Worm (Caenorhabditis elegans) whole organism, L3 larva: ENCODE results near the gene F46B6.2.

Source experiments
- R02D3.7 ChIP-seq: fragments of 150-350 bp; optimal IDR thresholded peaks from 2 replicates; lab custom pipeline; 2014; ENCODE audit warnings: missing biosample characterization, missing genetic modification characterization
- aly-2 ChIP-seq: fragments of 150-350 bp; optimal IDR thresholded peaks from 2 replicates; lab custom pipeline; 2014; ENCODE audit warnings: missing biosample characterization, missing genetic modification characterization
- ama-1 ChIP-seq: fragments of 150-350 bp; optimal IDR thresholded peaks from 2 replicates; lab custom pipeline; 2018
- ceh-16 ChIP-seq: sonication (generic microtip); optimal IDR thresholded peaks from 2 replicates; lab custom pipeline; 2017; ENCODE audit warnings: missing biosample characterization, missing genetic modification characterization
- ceh-82 ChIP-seq: fragments of 150-350 bp; optimal IDR thresholded peaks from 2 replicates; lab custom pipeline; 2014; ENCODE audit warnings: missing biosample characterization, missing genetic modification characterization
- daf-12 ChIP-seq: fragments of 150-350 bp; optimal IDR thresholded peaks from 2 replicates; lab custom pipeline; 2014; ENCODE audit warnings: missing biosample characterization, missing genetic modification reagents, missing genetic modification characterization
- egl-27 ChIP-seq: sonication (generic microtip); optimal IDR thresholded peaks from 4 replicates; lab custom pipeline; 2017; ENCODE audit warnings: missing biosample characterization, missing genetic modification reagents, missing genetic modification characterization
- egl-5 ChIP-seq: fragments of 150-350 bp; optimal IDR thresholded peaks from 2 replicates; lab custom pipeline; 2017; ENCODE audit warnings: missing biosample characterization, missing genetic modification reagents, missing genetic modification characterization, inconsistent platforms
- elt-1 ChIP-seq: fragments of 150-350 bp; optimal IDR thresholded peaks from 2 replicates; lab custom pipeline; 2014; ENCODE audit warnings: missing biosample characterization, missing genetic modification characterization
- elt-2 ChIP-seq: sonication (generic microtip); optimal IDR thresholded peaks from 2 replicates; lab custom pipeline; 2016; ENCODE audit warnings: missing genetic modification reagents, mild to moderate bottlenecking, missing genetic modification characterization, missing compliant biosample characterization
- elt-3 ChIP-seq, 3 experiments: fragments of 150-350 bp in 1 of 3; sonication (generic microtip) in 2 of 3; optimal IDR thresholded peaks; 2 replicates in 2 of 3; 4 replicates in 1 of 3; lab custom pipeline; 2014 to 2017; ENCODE audit warnings: missing biosample characterization in 3 of 3, missing genetic modification characterization in 3 of 3
- eor-1 ChIP-seq, 2 experiments: fragments of 150-350 bp; optimal IDR thresholded peaks; 2 replicates each; lab custom pipeline; 2014 to 2018; ENCODE audit warnings: missing biosample characterization in 2 of 2, missing genetic modification characterization in 2 of 2
- fkh-10 ChIP-seq: sonication (generic microtip); optimal IDR thresholded peaks from 2 replicates; lab custom pipeline; 2017; ENCODE audit warnings: missing biosample characterization, missing genetic modification reagents, missing genetic modification characterization
- fos-1 ChIP-seq: fragments of 150-350 bp; optimal IDR thresholded peaks from 2 replicates; lab custom pipeline; 2014; ENCODE audit warnings: missing biosample characterization, missing genetic modification characterization
- hmg-11 ChIP-seq: sonication (generic microtip); optimal IDR thresholded peaks from 2 replicates; lab custom pipeline; 2016; ENCODE audit warnings: missing genetic modification characterization, missing compliant biosample characterization
- jun-1 ChIP-seq: fragments of 150-350 bp; optimal IDR thresholded peaks from 2 replicates; lab custom pipeline; 2014; ENCODE audit warnings: missing biosample characterization, missing genetic modification reagents, missing genetic modification characterization
- lin-15B ChIP-seq: fragments of 150-350 bp; optimal IDR thresholded peaks from 2 replicates; lab custom pipeline; 2014; ENCODE audit warnings: missing biosample characterization, missing genetic modification characterization
- lin-39 ChIP-seq: fragments of 150-350 bp; optimal IDR thresholded peaks from 2 replicates; lab custom pipeline; 2018; ENCODE audit warnings: missing biosample characterization, missing genetic modification reagents, missing genetic modification characterization
- lsy-12 ChIP-seq: sonication (generic microtip); optimal IDR thresholded peaks from 2 replicates; lab custom pipeline; 2016; ENCODE audit warnings: mild to moderate bottlenecking, missing genetic modification characterization, missing compliant biosample characterization
- mdl-1 ChIP-seq: fragments of 150-350 bp; optimal IDR thresholded peaks from 2 replicates; lab custom pipeline; 2014; ENCODE audit warnings: missing biosample characterization, missing genetic modification characterization
- mml-1 ChIP-seq: fragments of 150-350 bp; sonication (generic microtip); optimal IDR thresholded peaks from 3 replicates; lab custom pipeline; 2014; ENCODE audit warnings: missing biosample characterization, missing genetic modification characterization
- nfya-1 ChIP-seq: sonication (generic microtip); optimal IDR thresholded peaks from 2 replicates; lab custom pipeline; 2017; ENCODE audit warnings: missing genetic modification characterization, mild to moderate bottlenecking, missing compliant biosample characterization, antibody characterized with exemption, moderate library complexity; ENCODE audit not compliant: insufficient read depth
- nhr-11 ChIP-seq: fragments of 150-350 bp; optimal IDR thresholded peaks from 2 replicates; lab custom pipeline; 2014; ENCODE audit warnings: missing biosample characterization, missing genetic modification characterization
- nhr-12 ChIP-seq: fragments of 150-350 bp; optimal IDR thresholded peaks from 2 replicates; lab custom pipeline; 2014; ENCODE audit warnings: missing biosample characterization, missing genetic modification characterization
- nhr-237 ChIP-seq: fragments of 150-350 bp; optimal IDR thresholded peaks from 2 replicates; lab custom pipeline; 2014; ENCODE audit warnings: missing biosample characterization, missing genetic modification characterization
- nhr-25 ChIP-seq: sonication (generic microtip); optimal IDR thresholded peaks from 2 replicates; lab custom pipeline; 2017; ENCODE audit warnings: missing biosample characterization, missing genetic modification characterization
- nhr-28 ChIP-seq: fragments of 150-350 bp; optimal IDR thresholded peaks from 2 replicates; lab custom pipeline; 2014; ENCODE audit warnings: missing biosample characterization, missing genetic modification characterization
- nhr-43 ChIP-seq: sonication (generic microtip); optimal IDR thresholded peaks from 2 replicates; lab custom pipeline; 2016; ENCODE audit warnings: mild to moderate bottlenecking, missing genetic modification characterization, missing compliant biosample characterization; ENCODE audit not compliant: poor library complexity, severe bottlenecking
- nhr-76 ChIP-seq: fragments of 150-350 bp; sonication (generic microtip); optimal IDR thresholded peaks from 5 replicates; lab custom pipeline; 2014; ENCODE audit warnings: missing biosample characterization, missing genetic modification characterization
- nhr-77 ChIP-seq: fragments of 150-350 bp; optimal IDR thresholded peaks from 2 replicates; lab custom pipeline; 2014; ENCODE audit warnings: missing biosample characterization, missing genetic modification characterization
- pha-4 ChIP-seq: fragments of 150-350 bp; optimal IDR thresholded peaks from 2 replicates; lab custom pipeline; 2014; ENCODE audit warnings: missing biosample characterization, missing genetic modification reagents, missing genetic modification characterization
- pqm-1 ChIP-seq: fragments of 150-350 bp; optimal IDR thresholded peaks from 2 replicates; lab custom pipeline; 2017; ENCODE audit warnings: missing biosample characterization, missing genetic modification characterization, inconsistent platforms
- snpc-4 ChIP-seq: fragments of 150-350 bp; optimal IDR thresholded peaks from 2 replicates; lab custom pipeline; 2014; ENCODE audit warnings: missing biosample characterization, missing genetic modification characterization
- unc-39 ChIP-seq: sonication (generic microtip); optimal IDR thresholded peaks from 4 replicates; lab custom pipeline; 2017; ENCODE audit warnings: missing biosample characterization, missing genetic modification characterization
- unc-62 ChIP-seq: fragments of 150-350 bp; sonication (generic microtip); optimal IDR thresholded peaks from 4 replicates; lab custom pipeline; 2014; ENCODE audit warnings: missing biosample characterization, missing genetic modification reagents, missing genetic modification characterization
- zag-1 ChIP-seq: fragments of 150-350 bp; optimal IDR thresholded peaks from 2 replicates; lab custom pipeline; 2014; ENCODE audit warnings: missing biosample characterization, missing genetic modification characterization
- ztf-11 ChIP-seq: fragments of 150-350 bp; optimal IDR thresholded peaks from 2 replicates; lab custom pipeline; 2014; ENCODE audit warnings: missing biosample characterization, missing genetic modification characterization
- ztf-4 ChIP-seq: fragments of 150-350 bp; optimal IDR thresholded peaks from 2 replicates; lab custom pipeline; 2014; ENCODE audit warnings: missing biosample characterization, missing genetic modification characterization

The F46B6.2 gene

ce11 chrV:9799076-9799475, 27.0 kb downstream of the F46B6.2 start, which contains the start of gene F46B6.13:
Gene F46B6.13 (minus strand): TSS chrV:9799176.
- no peak for TF ChIP-seq ceh-16
- TF ChIP-seq R02D3.7: no peak
- no peak for TF ChIP-seq elt-3 (tag; optimal IDR thresholded peaks at IDR 0.05; lab: Kevin White, UChicago)
- no peak for TF ChIP-seq eor-1 (tag; optimal IDR thresholded peaks at IDR 0.05; lab: Kevin White, UChicago)
- TF ChIP-seq ama-1 (lab: Kevin White, UChicago): no peak
- TF ChIP-seq nhr-237 (tag; lab: Kevin White, UChicago): no peak
- no peak for TF ChIP-seq nhr-28
- TF ChIP-seq daf-12: no peak
- no peak for TF ChIP-seq fos-1
- no peak for TF ChIP-seq ceh-82 (tag; lab: Kevin White, UChicago)
- no peak for TF ChIP-seq nhr-76
- TF ChIP-seq ztf-4 (tag; lab: Kevin White, UChicago): no peak

ce11 chrV:9801965-9802364, 29.9 kb downstream of the F46B6.2 start, which contains the start of gene F46B6.10:
Gene F46B6.10 (minus strand): TSS chrV:9802065.
- no peak for TF ChIP-seq pqm-1 (tag; lab: Kevin White, UChicago)
- no peak for TF ChIP-seq fkh-10 (GFP tag; lab: Kevin White, UChicago)
- TF ChIP-seq lin-15B (tag; lab: Kevin White, UChicago): no peak
- no peak for TF ChIP-seq elt-1 (tag; lab: Kevin White, UChicago)
- no peak for TF ChIP-seq ztf-11 (tag; lab: Kevin White, UChicago)
- no peak for TF ChIP-seq nhr-43 (tag; lab: Kevin White, UChicago)
- TF ChIP-seq mdl-1: no peak
- no peak for TF ChIP-seq aly-2
- TF ChIP-seq unc-39 (tag; lab: Kevin White, UChicago): no peak
- TF ChIP-seq nhr-12 (tag; lab: Kevin White, UChicago): no peak
- no peak for TF ChIP-seq lsy-12 (tag; lab: Kevin White, UChicago)
- no peak for TF ChIP-seq eor-1 (tag; optimal IDR thresholded peaks at IDR 0.05; lab: Kevin White, UChicago)
- TF ChIP-seq nfya-1 (tag; lab: Kevin White, UChicago): no peak
- TF ChIP-seq ztf-4 (tag; lab: Kevin White, UChicago): no peak
- no peak for TF ChIP-seq fos-1
- TF ChIP-seq daf-12: no peak

ce11 chrV:9803176-9803575, 31.1 kb downstream of the F46B6.2 start, which contains the start of gene sru-39:
Gene sru-39 (plus strand): TSS chrV:9803476.
- TF ChIP-seq elt-2: no peak
- no peak for TF ChIP-seq lin-39 (tag; lab: Kevin White, UChicago)
- TF ChIP-seq ama-1 (lab: Kevin White, UChicago): no peak
- no peak for TF ChIP-seq nhr-28
- TF ChIP-seq nfya-1 (tag; lab: Kevin White, UChicago): no peak
- no peak for TF ChIP-seq elt-1 (tag; lab: Kevin White, UChicago)
- no peak for TF ChIP-seq ceh-16
- TF ChIP-seq lin-15B (tag; lab: Kevin White, UChicago): no peak
- TF ChIP-seq R02D3.7: no peak
- no peak for TF ChIP-seq jun-1 (tag; lab: Kevin White, UChicago)
- TF ChIP-seq snpc-4 (tag; lab: Kevin White, UChicago): no peak
- no peak for TF ChIP-seq fos-1
- no peak for TF ChIP-seq daf-12
- TF ChIP-seq unc-39 (tag; lab: Kevin White, UChicago): no peak
- TF ChIP-seq hmg-11 (tag; lab: Kevin White, UChicago): no peak
- TF ChIP-seq zag-1 (tag; lab: Kevin White, UChicago): no peak
- no peak for TF ChIP-seq nhr-25 (tag; lab: Kevin White, UChicago)
- TF ChIP-seq, all 47 proteins: peak for 0

ce11 chrV:9805161-9805560, 33.1 kb downstream of the F46B6.2 start, which contains the start of gene sru-37:
Gene sru-37 (plus strand): TSS chrV:9805461.
- TF ChIP-seq unc-62 (no peak), elt-3 (tag; optimal IDR thresholded peaks at IDR 0.05; lab: Kevin White, UChicago) (no peak), elt-2 (no peak), nhr-237 (tag; lab: Kevin White, UChicago) (no peak), lin-39 (tag; lab: Kevin White, UChicago) (no peak), nhr-76 (no peak)

- no peak for TF ChIP-seq mml-1
- no peak for TF ChIP-seq nhr-237 (tag; lab: Kevin White, UChicago)
- no peak for TF ChIP-seq pha-4 (tag; lab: Kevin White, UChicago)
- no peak for TF ChIP-seq nhr-11 (tag; lab: Kevin White, UChicago)
- TF ChIP-seq nhr-77 (tag; lab: Kevin White, UChicago): no peak
- no peak for TF ChIP-seq pqm-1 (tag; lab: Kevin White, UChicago)
- no peak for TF ChIP-seq zag-1 (tag; lab: Kevin White, UChicago)
- TF ChIP-seq egl-5 (tag; lab: Kevin White, UChicago): no peak
- no peak for TF ChIP-seq ceh-82 (tag; lab: Kevin White, UChicago)
- TF ChIP-seq daf-12: no peak
- no peak for TF ChIP-seq egl-27 (tag; lab: Kevin White, UChicago)
- no peak for TF ChIP-seq unc-62
These were observed 39.1 kb downstream of the F46B6.2 start, which contains the start of gene sru-29 for ce11 chrV:9811154-9811553. Gene sru-29 (plus strand): TSS chrV:9811454.
